Worm (Caenorhabditis elegans) whole organism, L3 larva: ENCODE data around the gene syx-4.

Experiments used
- aly-2 ChIP-seq: fragments of 150-350 bp; optimal IDR thresholded peaks from 2 replicates; lab custom pipeline; 2014; ENCODE audit warnings: missing biosample characterization, missing genetic modification characterization
- ceh-82 ChIP-seq: fragments of 150-350 bp; optimal IDR thresholded peaks from 2 replicates; lab custom pipeline; 2014; ENCODE audit warnings: missing biosample characterization, missing genetic modification characterization
- daf-12 ChIP-seq: fragments of 150-350 bp; optimal IDR thresholded peaks from 2 replicates; lab custom pipeline; 2014; ENCODE audit warnings: missing biosample characterization, missing genetic modification reagents, missing genetic modification characterization
- elt-3 ChIP-seq, 3 experiments: fragments of 150-350 bp in 1 of 3; sonication (generic microtip) in 2 of 3; optimal IDR thresholded peaks; 2 replicates in 2 of 3; 4 replicates in 1 of 3; lab custom pipeline; 2014 to 2017; ENCODE audit warnings: missing biosample characterization in 3 of 3, missing genetic modification characterization in 3 of 3
- fkh-10 ChIP-seq: sonication (generic microtip); optimal IDR thresholded peaks from 2 replicates; lab custom pipeline; 2017; ENCODE audit warnings: missing biosample characterization, missing genetic modification reagents, missing genetic modification characterization
- lsy-12 ChIP-seq: sonication (generic microtip); optimal IDR thresholded peaks from 2 replicates; lab custom pipeline; 2016; ENCODE audit warnings: mild to moderate bottlenecking, missing genetic modification characterization, missing compliant biosample characterization
- nhr-11 ChIP-seq: fragments of 150-350 bp; optimal IDR thresholded peaks from 2 replicates; lab custom pipeline; 2014; ENCODE audit warnings: missing biosample characterization, missing genetic modification characterization
- nhr-25 ChIP-seq: sonication (generic microtip); optimal IDR thresholded peaks from 2 replicates; lab custom pipeline; 2017; ENCODE audit warnings: missing biosample characterization, missing genetic modification characterization
- nhr-28 ChIP-seq: fragments of 150-350 bp; optimal IDR thresholded peaks from 2 replicates; lab custom pipeline; 2014; ENCODE audit warnings: missing biosample characterization, missing genetic modification characterization
- nhr-76 ChIP-seq: fragments of 150-350 bp; sonication (generic microtip); optimal IDR thresholded peaks from 5 replicates; lab custom pipeline; 2014; ENCODE audit warnings: missing biosample characterization, missing genetic modification characterization
- pha-4 ChIP-seq: fragments of 150-350 bp; optimal IDR thresholded peaks from 2 replicates; lab custom pipeline; 2014; ENCODE audit warnings: missing biosample characterization, missing genetic modification reagents, missing genetic modification characterization
- ztf-4 ChIP-seq: fragments of 150-350 bp; optimal IDR thresholded peaks from 2 replicates; lab custom pipeline; 2014; ENCODE audit warnings: missing biosample characterization, missing genetic modification characterization

DNA sequence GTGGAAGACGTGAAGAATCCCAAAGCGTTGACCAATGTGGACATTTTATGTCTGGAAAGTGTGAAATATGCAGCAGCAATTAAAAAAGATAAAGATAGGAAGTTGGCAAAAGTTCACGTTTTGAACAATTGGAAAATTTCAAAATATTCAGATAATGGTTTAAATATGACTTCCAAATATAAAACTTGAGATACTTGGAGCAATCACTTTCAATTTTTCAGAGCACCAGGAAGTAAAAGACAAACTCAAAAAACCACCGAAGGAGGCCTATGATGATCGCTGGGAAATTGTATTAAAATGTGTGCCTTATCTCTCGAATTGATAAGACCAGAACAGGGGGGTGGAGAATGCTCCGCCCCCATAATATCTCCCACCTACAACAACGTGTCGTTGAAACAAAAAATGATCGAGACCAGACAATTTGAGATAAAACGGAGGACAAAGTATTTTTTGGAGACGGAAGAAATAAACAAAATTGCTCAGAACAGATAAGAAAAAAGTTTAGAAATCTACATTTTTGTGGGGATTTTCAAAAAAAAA, 5.3 kb upstream of the syx-4 start, which contains the start of gene eppl-1:
- TF ChIP-seq elt-3 (tag; optimal IDR thresholded peaks at IDR 0.05; lab: Kevin White, UChicago) (no peak), aly-2 (tag; lab: Kevin White, UChicago) (no peak), daf-12 (no peak), nhr-76 (tag; lab: Kevin White, UChicago) (no peak), nhr-11 (tag; lab: Kevin White, UChicago) (no peak), nhr-28 (tag; lab: Kevin White, UChicago) (no peak), nhr-25 (tag; lab: Kevin White, UChicago) (no peak), lsy-12 (tag; lab: Kevin White, UChicago) (no peak), ceh-82 (tag; lab: Kevin White, UChicago) (no peak), ztf-4 (tag; lab: Kevin White, UChicago) (no peak), fkh-10 (no peak), pha-4 (tag; lab: Kevin White, UChicago) (no peak)
